ENCODE assay signal across 2 worm cellular contexts in genomic region chrV:15766122-15766594, ce11.
TF ChIP-seq lines count a peak whose summit lies in the region.

TSS of gene haf-3 (minus strand) at chrV:15766172.
TSS of gene F57A10.2 (plus strand) at chrV:15766575.

TF ChIP-seq in whole organism, L1 larva, 84 proteins besides CTCF, POLR2A, EP300 and RAD21 (continued from another document):
- peak; percentile 53 for TF ChIP-seq ama-1 (optimal IDR thresholded peaks at IDR 0.05; lab: Kevin White, UChicago)
- TF ChIP-seq dsc-1 (tag; optimal IDR thresholded peaks at IDR 0.05; lab: Kevin White, UChicago) = peak; percentile 97
- TF ChIP-seq snu-23 (GFP tag; optimal IDR thresholded peaks at IDR 0.05; lab: Kevin White, UChicago) = peak; percentile 97
- TF ChIP-seq tlp-1 (tag; optimal IDR thresholded peaks at IDR 0.05; lab: Kevin White, UChicago) = no peak
- TF ChIP-seq nhr-85 (tag; lab: Kevin White, UChicago) = peak; percentile 98
- peak; percentile 88 for TF ChIP-seq lin-15B (tag; optimal IDR thresholded peaks at IDR 0.05; lab: Kevin White, UChicago)
- TF ChIP-seq blmp-1 (tag; optimal IDR thresholded peaks at IDR 0.05; lab: Kevin White, UChicago) = peak; percentile 79
- TF ChIP-seq fkh-8 (tag; optimal IDR thresholded peaks at IDR 0.05; lab: Kevin White, UChicago) = peak; percentile 92
- TF ChIP-seq unc-62 (GFP tag; optimal IDR thresholded peaks at IDR 0.05; lab: Kevin White, UChicago) = no peak
- peak; percentile 85 for TF ChIP-seq mab-9 (GFP tag; IDR thresholded peaks at IDR 0.05; lab: Robert Waterston, UW)
- TF ChIP-seq aly-2 (tag; optimal IDR thresholded peaks at IDR 0.05; lab: Kevin White, UChicago) = peak; percentile 87
- peak; percentile 45 for TF ChIP-seq mef-2 (tag; optimal IDR thresholded peaks at IDR 0.05; lab: Kevin White, UChicago)
- no peak for TF ChIP-seq unc-30 (tag; optimal IDR thresholded peaks at IDR 0.05; lab: Kevin White, UChicago)
- TF ChIP-seq swsn-7 (tag; optimal IDR thresholded peaks at IDR 0.05; lab: Kevin White, UChicago) = peak; percentile 95
- TF ChIP-seq hpl-2 (GFP tag; optimal IDR thresholded peaks at IDR 0.05; lab: Kevin White, UChicago) = peak; percentile 11
- TF ChIP-seq zip-4 (GFP tag; optimal IDR thresholded peaks at IDR 0.05; lab: Kevin White, UChicago) = peak; percentile 85
- TF ChIP-seq lir-3 (tag; optimal IDR thresholded peaks at IDR 0.05; lab: Kevin White, UChicago; ENCODE audit: poor library complexity) = peak; percentile 76
- TF ChIP-seq pag-3 (tag; optimal IDR thresholded peaks at IDR 0.05; lab: Kevin White, UChicago; ENCODE audit: borderline replicate concordance, insufficient read depth) = no peak
- peak; percentile 91 for TF ChIP-seq lin-13 (GFP tag; optimal IDR thresholded peaks at IDR 0.05; lab: Kevin White, UChicago)
- peak; percentile 80 for TF ChIP-seq sup-37 (GFP tag; optimal IDR thresholded peaks at IDR 0.05; lab: Kevin White, UChicago)
- TF ChIP-seq C04F5.9 (tag; optimal IDR thresholded peaks at IDR 0.05; lab: Kevin White, UChicago) = peak; percentile 66
- peak; percentile 96 for TF ChIP-seq nhr-90 (tag; optimal IDR thresholded peaks at IDR 0.05; lab: Kevin White, UChicago; ENCODE audit: poor library complexity)
- peak; percentile 99 for TF ChIP-seq lin-35 (GFP tag; optimal IDR thresholded peaks at IDR 0.05; lab: Kevin White, UChicago)
- TF ChIP-seq ceh-8 (GFP tag; optimal IDR thresholded peaks at IDR 0.05; lab: Kevin White, UChicago) = peak; percentile 86

TF ChIP-seq in whole organism, young adult, 124 proteins besides CTCF, POLR2A, EP300 and RAD21 (continued from another document):
- TF ChIP-seq hmg-20 (GFP tag; IDR thresholded peaks at IDR 0.05; lab: Robert Waterston, UW) (peak; percentile 75; the same call in 1 of the 2 replicates), atf-7 (tag; optimal IDR thresholded peaks at IDR 0.05; lab: Kevin White, UChicago) (peak; percentile 55), nfyb-1 (GFP tag; IDR thresholded peaks at IDR 0.05; lab: Robert Waterston, UW) (peak; percentile 92), F52B5.7 (tag; optimal IDR thresholded peaks at IDR 0.05; lab: Kevin White, UChicago) (no peak), lin-26 (GFP tag; IDR thresholded peaks at IDR 0.05; lab: Robert Waterston, UW) (no peak), nhr-179 (tag; optimal IDR thresholded peaks at IDR 0.05; lab: Kevin White, UChicago) (no peak), K12H6.12 (tag; optimal IDR thresholded peaks at IDR 0.05; lab: Kevin White, UChicago) (peak; percentile 60), sptf-2 (GFP tag; optimal IDR thresholded peaks at IDR 0.05; lab: Kevin White, UChicago) (no peak), ceh-58 (GFP tag; IDR thresholded peaks at IDR 0.05; lab: Robert Waterston, UW) (no peak), nfya-2 (GFP tag; IDR thresholded peaks at IDR 0.05; lab: Robert Waterston, UW) (no peak)
